Worm (Caenorhabditis elegans) whole organism, mixed stage, embryonic: ENCODE data around the gene W07G4.1.

Source experiments
- M03D4.4 ChIP-seq: sonication (generic microtip); optimal IDR thresholded peaks from 2 replicates; lab custom pipeline; 2017; ENCODE audit warnings: mild to moderate bottlenecking, missing genetic modification characterization, missing compliant biosample characterization
- bed-3 ChIP-seq: fragments of 200-800 bp; sonication (Bioruptor generic); optimal IDR thresholded peaks from 3 replicates; lab custom pipeline; 2018; ENCODE audit warnings: mild to moderate bottlenecking, missing genetic modification characterization, moderate library complexity, missing compliant biosample characterization
- blmp-1 ChIP-seq: fragments of 150-350 bp; optimal IDR thresholded peaks from 2 replicates; lab custom pipeline; 2014; ENCODE audit warnings: missing biosample characterization, missing genetic modification characterization
- ceh-39 ChIP-seq: fragments of 150-350 bp; optimal IDR thresholded peaks from 2 replicates; lab custom pipeline; 2014; ENCODE audit warnings: missing biosample characterization, missing genetic modification characterization
- ceh-83 ChIP-seq: fragments of 200-800 bp; sonication (Bioruptor generic); optimal IDR thresholded peaks from 2 replicates; lab custom pipeline; 2018; ENCODE audit warnings: mild to moderate bottlenecking, missing genetic modification characterization, missing compliant biosample characterization
- ces-1 ChIP-seq: fragments of 150-350 bp; optimal IDR thresholded peaks from 2 replicates; lab custom pipeline; 2014; ENCODE audit warnings: missing biosample characterization, missing genetic modification reagents, missing genetic modification characterization
- cnd-1 ChIP-seq: fragments of 200-800 bp; sonication (Bioruptor generic); optimal IDR thresholded peaks from 2 replicates; lab custom pipeline; 2018; ENCODE audit warnings: mild to moderate bottlenecking, missing genetic modification characterization, missing compliant biosample characterization
- drap-1 ChIP-seq: fragments of 200-800 bp; sonication (Bioruptor generic); optimal IDR thresholded peaks from 3 replicates; lab custom pipeline; 2018; ENCODE audit warnings: mild to moderate bottlenecking, missing genetic modification characterization, missing compliant biosample characterization
- elt-1 ChIP-seq: sonication (generic microtip); optimal IDR thresholded peaks from 2 replicates; lab custom pipeline; 2017; ENCODE audit warnings: missing genetic modification characterization, mild to moderate bottlenecking, missing compliant biosample characterization, antibody characterized with exemption, moderate library complexity, borderline replicate concordance; ENCODE audit not compliant: insufficient read depth
- elt-3 ChIP-seq: fragments of 150-350 bp; optimal IDR thresholded peaks from 2 replicates; lab custom pipeline; 2014; ENCODE audit warnings: missing biosample characterization, missing genetic modification characterization
- ham-2 ChIP-seq: fragments of 200-800 bp; sonication (Bioruptor generic); optimal IDR thresholded peaks from 2 replicates; lab custom pipeline; 2018; ENCODE audit warnings: mild to moderate bottlenecking, missing genetic modification characterization, missing compliant biosample characterization
- hlh-1 ChIP-seq: fragments of 150-350 bp; optimal IDR thresholded peaks from 2 replicates; lab custom pipeline; 2014; ENCODE audit warnings: missing biosample characterization, missing genetic modification reagents, missing genetic modification characterization
- lin-13 ChIP-seq: fragments of 150-350 bp; optimal IDR thresholded peaks from 2 replicates; lab custom pipeline; 2014; ENCODE audit warnings: missing biosample characterization, missing genetic modification characterization
- lin-32 ChIP-seq: fragments of 200-800 bp; sonication (Bioruptor generic); optimal IDR thresholded peaks from 2 replicates; lab custom pipeline; 2018; ENCODE audit warnings: mild to moderate bottlenecking, missing genetic modification characterization, missing compliant biosample characterization
- mab-5 ChIP-seq: fragments of 150-350 bp; optimal IDR thresholded peaks from 2 replicates; lab custom pipeline; 2014; ENCODE audit warnings: missing biosample characterization, missing genetic modification characterization
- mep-1 ChIP-seq: fragments of 150-350 bp; optimal IDR thresholded peaks from 2 replicates; lab custom pipeline; 2017; ENCODE audit warnings: missing biosample characterization, missing genetic modification reagents, missing genetic modification characterization, inconsistent platforms
- nhr-2 ChIP-seq: fragments of 150-350 bp; optimal IDR thresholded peaks from 2 replicates; lab custom pipeline; 2014; ENCODE audit warnings: missing biosample characterization, missing genetic modification characterization
- nhr-237 ChIP-seq: fragments of 150-350 bp; optimal IDR thresholded peaks from 2 replicates; lab custom pipeline; 2014; ENCODE audit warnings: missing biosample characterization, missing genetic modification characterization
- nhr-76 ChIP-seq: sonication (generic microtip); optimal IDR thresholded peaks from 2 replicates; lab custom pipeline; 2017; ENCODE audit warnings: missing biosample characterization, missing genetic modification characterization
- pha-4 ChIP-seq: fragments of 150-350 bp; optimal IDR thresholded peaks from 2 replicates; lab custom pipeline; 2018; ENCODE audit warnings: missing biosample characterization, missing genetic modification reagents, missing genetic modification characterization
- sem-2 ChIP-seq: fragments of 200-800 bp; sonication (Bioruptor generic); optimal IDR thresholded peaks from 2 replicates; lab custom pipeline; 2018; ENCODE audit warnings: mild to moderate bottlenecking, missing genetic modification characterization, missing compliant biosample characterization
- snpc-4 ChIP-seq: fragments of 150-350 bp; optimal IDR thresholded peaks from 2 replicates; lab custom pipeline; 2014; ENCODE audit warnings: missing biosample characterization, missing genetic modification characterization
- sptf-1 ChIP-seq: sonication (generic microtip); optimal IDR thresholded peaks from 2 replicates; lab custom pipeline; 2017; ENCODE audit warnings: mild to moderate bottlenecking, missing genetic modification characterization, moderate library complexity, missing compliant biosample characterization
- tbx-8 ChIP-seq: fragments of 200-800 bp; sonication (Bioruptor generic); optimal IDR thresholded peaks from 2 replicates; lab custom pipeline; 2018; ENCODE audit warnings: mild to moderate bottlenecking, missing genetic modification characterization, moderate library complexity, missing compliant biosample characterization
- unc-120 ChIP-seq: sonication (generic microtip); optimal IDR thresholded peaks from 2 replicates; lab custom pipeline; 2017; ENCODE audit warnings: missing genetic modification characterization, missing compliant biosample characterization; ENCODE audit not compliant: poor library complexity, severe bottlenecking
- unc-39 ChIP-seq: fragments of 150-350 bp; optimal IDR thresholded peaks from 2 replicates; lab custom pipeline; 2014; ENCODE audit warnings: missing biosample characterization, missing genetic modification characterization
- unc-62 ChIP-seq: fragments of 150-350 bp; optimal IDR thresholded peaks from 2 replicates; lab custom pipeline; 2014; ENCODE audit warnings: missing biosample characterization, missing genetic modification reagents, missing genetic modification characterization
- zip-8 ChIP-seq: fragments of 150-350 bp; optimal IDR thresholded peaks from 2 replicates; lab custom pipeline; 2014; ENCODE audit warnings: missing biosample characterization, missing genetic modification characterization
- ztf-11 ChIP-seq: fragments of 150-350 bp; optimal IDR thresholded peaks from 2 replicates; lab custom pipeline; 2014; ENCODE audit warnings: missing biosample characterization, missing genetic modification characterization

W07G4.1 gene

ce11 chrV:13043832-13044521, 10.7 kb downstream of the W07G4.1 start:
- TF ChIP-seq hlh-1 (tag; lab: Kevin White, UChicago) (no peak), sem-2 (GFP tag; lab: Kevin White, UChicago) (no peak), drap-1 (GFP tag; lab: Kevin White, UChicago) (no peak), mab-5 (tag; lab: Kevin White, UChicago) (no peak), M03D4.4 (tag; lab: Kevin White, UChicago) (no peak), ham-2 (GFP tag; lab: Kevin White, UChicago) (no peak)

- TF ChIP-seq ztf-11 (tag; lab: Kevin White, UChicago) (no peak), M03D4.4 (tag; lab: Kevin White, UChicago) (no peak), pha-4 (tag; lab: Kevin White, UChicago) (no peak), ceh-39 (no peak), snpc-4 (tag; lab: Kevin White, UChicago) (no peak), zip-8 (tag; lab: Kevin White, UChicago) (no peak), hlh-1 (tag; lab: Kevin White, UChicago) (no peak), bed-3 (GFP tag; lab: Kevin White, UChicago) (no peak), nhr-237 (tag; lab: Kevin White, UChicago) (no peak), lin-32 (GFP tag; lab: Kevin White, UChicago) (no peak), unc-39 (tag; lab: Kevin White, UChicago) (no peak), ceh-83 (GFP tag; lab: Kevin White, UChicago) (no peak), sptf-1 (tag; lab: Kevin White, UChicago) (no peak), sem-2 (GFP tag; lab: Kevin White, UChicago) (no peak), unc-120 (tag; lab: Kevin White, UChicago) (no peak)
- TF ChIP-seq, all 35 proteins: peak for 0
Measured at ce11 chrV:13045017-13045416, 11.7 kb downstream of the W07G4.1 start.

ce11 chrV:13046125-13047123, 13.1 kb downstream of the W07G4.1 start:
- no peak for TF ChIP-seq cnd-1 (tag; lab: Kevin White, UChicago)
- TF ChIP-seq zip-8 (tag; lab: Kevin White, UChicago): no peak
- TF ChIP-seq unc-39 (tag; lab: Kevin White, UChicago): no peak
- TF ChIP-seq ces-1: no peak
- TF ChIP-seq nhr-2 (tag; lab: Kevin White, UChicago): no peak
- TF ChIP-seq elt-1 (tag; lab: Kevin White, UChicago): no peak
- TF ChIP-seq drap-1 (GFP tag; lab: Kevin White, UChicago): no peak

- TF ChIP-seq tbx-8 (GFP tag; lab: Kevin White, UChicago) (no peak), mep-1 (tag; lab: Kevin White, UChicago) (no peak), blmp-1 (no peak)
Measured at ce11 chrV:13047574-13048030, 14.3 kb downstream of the W07G4.1 start, which contains the start of gene W07G4.5. TSS of gene W07G4.5 (plus strand) at chrV:13047980.

- TF ChIP-seq lin-13 (no peak), elt-1 (tag; lab: Kevin White, UChicago) (no peak), unc-120 (tag; lab: Kevin White, UChicago) (no peak), pha-4 (tag; lab: Kevin White, UChicago) (no peak), mab-5 (tag; lab: Kevin White, UChicago) (no peak), ces-1 (no peak), sem-2 (GFP tag; lab: Kevin White, UChicago) (no peak), ztf-11 (tag; lab: Kevin White, UChicago) (no peak), ceh-83 (GFP tag; lab: Kevin White, UChicago) (no peak), unc-39 (tag; lab: Kevin White, UChicago) (no peak), nhr-76 (tag; lab: Kevin White, UChicago) (no peak), zip-8 (tag; lab: Kevin White, UChicago) (no peak), M03D4.4 (tag; lab: Kevin White, UChicago) (no peak), unc-62 (no peak), mep-1 (tag; lab: Kevin White, UChicago) (no peak), elt-3 (no peak), cnd-1 (tag; lab: Kevin White, UChicago) (no peak), ham-2 (GFP tag; lab: Kevin White, UChicago) (no peak), sptf-1 (tag; lab: Kevin White, UChicago) (no peak)
Measured at ce11 chrV:13049149-13049610, 15.9 kb downstream of the W07G4.1 start, which contains the start of gene W07G4.8. TSS of gene W07G4.8 (minus strand) at chrV:13049560.
